Worm (Caenorhabditis elegans): ENCODE data around the gene srd-29.
A peak's percentile ranks its signal among the peaks of the same experiment; 100 is the strongest.

srd-29 gene

DNA sequence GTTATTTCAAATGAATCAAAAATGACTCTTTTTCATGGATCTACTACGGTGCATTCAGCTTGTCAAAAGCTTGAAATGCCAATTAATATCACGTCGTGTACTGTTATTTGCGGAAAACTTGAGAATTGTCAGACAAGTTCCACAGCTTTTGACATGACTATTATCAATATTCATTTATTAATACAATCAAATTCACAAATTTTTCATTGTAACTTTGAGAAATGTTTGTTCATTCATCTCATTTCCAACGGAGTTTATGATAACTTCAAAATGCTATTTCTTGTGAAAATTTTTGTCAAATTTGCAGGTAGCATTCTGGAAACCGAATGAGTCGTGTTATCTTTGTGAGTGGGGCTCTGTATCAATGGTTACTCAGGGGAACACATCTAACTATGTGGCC lies 17.5 kb upstream of the srd-29 start, which contains the start of gene C50E3.15:
Gene C50E3.15 (plus strand): TSS at position 301 of the 400 bp plus-strand sequence.
- TF ChIP-seq F16B12.6 (tag; optimal IDR thresholded peaks at IDR 0.05) (no peak), jun-1 (tag; optimal IDR thresholded peaks at IDR 0.05) (no peak), lsy-2 (tag; optimal IDR thresholded peaks at IDR 0.05) (no peak), fos-1 (tag; optimal IDR thresholded peaks at IDR 0.05) (no peak), lin-14 (GFP tag; optimal IDR thresholded peaks at IDR 0.05) (no peak), lin-13 (GFP tag; optimal IDR thresholded peaks at IDR 0.05) (no peak), C34B4.2 (tag; optimal IDR thresholded peaks at IDR 0.05) (no peak), skn-1 (tag; optimal IDR thresholded peaks at IDR 0.05) (no peak), efl-3 (GFP tag; optimal IDR thresholded peaks at IDR 0.05) (no peak), hpl-2 (GFP tag; optimal IDR thresholded peaks at IDR 0.05) (no peak), ztf-4 (tag; optimal IDR thresholded peaks at IDR 0.05) (no peak), ceh-8 (GFP tag; optimal IDR thresholded peaks at IDR 0.05) (no peak), elt-3 (tag; optimal IDR thresholded peaks at IDR 0.05) (no peak), dsc-1 (tag; optimal IDR thresholded peaks at IDR 0.05) (no peak)

DNA sequence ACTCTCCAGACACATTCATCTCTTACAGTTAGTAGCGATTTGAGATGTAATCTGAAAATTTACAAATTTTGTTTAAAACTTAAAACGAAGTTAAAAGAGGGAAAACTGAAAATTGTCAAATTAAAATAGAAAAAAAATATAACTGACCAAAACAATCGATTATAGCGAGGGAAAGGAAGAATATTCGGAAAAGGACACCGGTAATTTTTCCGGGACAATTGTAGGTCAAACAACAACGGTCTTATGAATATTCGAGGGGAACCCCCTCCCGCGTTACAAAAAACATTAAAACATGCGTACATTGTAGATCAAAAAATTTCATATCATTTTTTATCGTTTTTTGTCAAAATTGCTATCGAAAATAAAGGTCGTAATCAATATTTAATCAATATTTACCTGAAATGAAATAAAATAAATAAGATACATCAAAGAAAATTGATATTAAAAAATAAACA lies 13.5 kb upstream of the srd-29 start, which contains the start of gene C50E3.12:
Gene C50E3.12 (minus strand): TSS at position 51 of the 455 bp plus-strand sequence.
- TF ChIP-seq nhr-28 (tag; optimal IDR thresholded peaks at IDR 0.05) (no peak), Y116A8C.19 (tag; optimal IDR thresholded peaks at IDR 0.05; ENCODE audit: borderline replicate concordance) (no peak), aly-2 (tag; optimal IDR thresholded peaks at IDR 0.05) (no peak), lin-14 (GFP tag; optimal IDR thresholded peaks at IDR 0.05) (no peak), lin-35 (GFP tag; optimal IDR thresholded peaks at IDR 0.05) (no peak), sup-37 (GFP tag; optimal IDR thresholded peaks at IDR 0.05) (no peak), C04F5.9 (tag; optimal IDR thresholded peaks at IDR 0.05) (no peak), egl-13 (tag; optimal IDR thresholded peaks at IDR 0.05) (no peak), pag-3 (tag; optimal IDR thresholded peaks at IDR 0.05; ENCODE audit: borderline replicate concordance, insufficient read depth) (no peak), hlh-4 (tag; optimal IDR thresholded peaks at IDR 0.05) (no peak), ceh-90 (tag; optimal IDR thresholded peaks at IDR 0.05) (no peak), pqm-1 (tag; optimal IDR thresholded peaks at IDR 0.05) (no peak)

DNA sequence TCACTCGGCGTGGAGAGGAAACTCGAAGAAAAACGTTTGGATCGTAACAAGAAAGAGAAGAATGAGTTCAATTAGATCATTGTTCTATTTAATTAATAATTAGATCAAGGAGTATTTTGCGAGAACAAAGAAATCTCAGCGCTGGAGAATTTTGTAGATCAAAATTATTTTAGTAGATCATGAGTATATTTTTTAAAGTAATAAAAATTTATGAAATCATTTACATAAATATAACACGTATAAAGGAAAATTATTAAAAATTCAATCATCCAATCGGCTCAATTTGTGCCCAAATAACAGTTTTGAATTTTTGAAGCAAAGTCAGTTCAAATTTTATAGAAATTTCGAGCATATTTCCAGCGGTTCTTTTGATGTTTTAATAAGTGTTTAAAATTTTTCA lies 11.4 kb upstream of the srd-29 start, which contains the start of gene C50E3.13:
Gene C50E3.13 (minus strand): TSS at position 101 of the 400 bp plus-strand sequence.
- no peak for TF ChIP-seq egl-27 (tag; optimal IDR thresholded peaks at IDR 0.05)
- TF ChIP-seq C34B4.2 (tag; optimal IDR thresholded peaks at IDR 0.05): no peak
- no peak for TF ChIP-seq mab-9 (GFP tag; IDR thresholded peaks at IDR 0.05)
- TF ChIP-seq alr-1 (tag; optimal IDR thresholded peaks at IDR 0.05; ENCODE audit: borderline replicate concordance): no peak
- TF ChIP-seq snu-23 (GFP tag; optimal IDR thresholded peaks at IDR 0.05): no peak
- TF ChIP-seq snpc-4 (tag; optimal IDR thresholded peaks at IDR 0.05): no peak
- no peak for TF ChIP-seq F16B12.6 (tag; optimal IDR thresholded peaks at IDR 0.05)
- no peak for TF ChIP-seq aha-1 (tag; optimal IDR thresholded peaks at IDR 0.05)
- no peak for TF ChIP-seq tlp-1 (tag; optimal IDR thresholded peaks at IDR 0.05)
- no peak for TF ChIP-seq elt-3 (tag; optimal IDR thresholded peaks at IDR 0.05)
- TF ChIP-seq lsy-2 (tag; optimal IDR thresholded peaks at IDR 0.05): no peak
- TF ChIP-seq rnt-1 (tag; optimal IDR thresholded peaks at IDR 0.05): no peak
- no peak for TF ChIP-seq ceh-90 (tag; optimal IDR thresholded peaks at IDR 0.05)
- no peak for TF ChIP-seq C04F5.9 (tag; optimal IDR thresholded peaks at IDR 0.05)
- TF ChIP-seq unc-86 (tag; optimal IDR thresholded peaks at IDR 0.05): no peak
- no peak for TF ChIP-seq dsc-1 (tag; optimal IDR thresholded peaks at IDR 0.05)
- TF ChIP-seq hlh-4 (tag; optimal IDR thresholded peaks at IDR 0.05): no peak
- no peak for TF ChIP-seq efl-3 (GFP tag; optimal IDR thresholded peaks at IDR 0.05)
- no peak for TF ChIP-seq sup-37 (GFP tag; optimal IDR thresholded peaks at IDR 0.05)

DNA sequence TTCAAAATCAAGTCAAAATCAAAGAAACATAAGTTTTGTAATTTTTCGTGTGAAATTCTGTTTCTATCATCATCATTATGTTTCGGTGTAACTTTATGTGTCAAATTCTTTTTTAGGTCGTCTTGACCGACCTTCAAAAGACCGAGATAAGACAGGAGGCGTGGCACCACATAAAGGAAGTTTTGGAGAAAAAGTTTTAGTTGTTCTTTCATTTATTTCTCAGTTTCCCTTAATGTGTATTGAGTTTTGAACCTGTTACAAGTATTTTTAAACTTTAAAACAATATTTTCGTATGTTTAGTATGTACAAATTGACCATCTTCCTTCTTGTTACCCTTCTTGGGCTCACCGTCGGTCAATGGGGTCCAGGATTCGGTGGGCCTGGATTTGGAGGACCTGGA lies 10.9 kb upstream of the srd-29 start, which contains the start of gene grsp-4:
Gene grsp-4 (plus strand): TSS at position 301 of the 400 bp plus-strand sequence.
- no peak for TF ChIP-seq nhr-28 (tag; optimal IDR thresholded peaks at IDR 0.05)
- TF ChIP-seq zag-1 (tag; optimal IDR thresholded peaks at IDR 0.05): no peak
- TF ChIP-seq Y116A8C.19 (tag; optimal IDR thresholded peaks at IDR 0.05; ENCODE audit: borderline replicate concordance): no peak
- TF ChIP-seq ceh-82 (tag; optimal IDR thresholded peaks at IDR 0.05): no peak
- no peak for TF ChIP-seq egl-27 (tag; optimal IDR thresholded peaks at IDR 0.05)
- no peak for TF ChIP-seq dpl-1 (GFP tag; optimal IDR thresholded peaks at IDR 0.05)
- TF ChIP-seq lin-13 (GFP tag; optimal IDR thresholded peaks at IDR 0.05): no peak
- TF ChIP-seq pqm-1 (tag; optimal IDR thresholded peaks at IDR 0.05): no peak
- peak; percentile 52 for TF ChIP-seq blmp-1 (tag; optimal IDR thresholded peaks at IDR 0.05)
- no peak for TF ChIP-seq unc-130 (tag; optimal IDR thresholded peaks at IDR 0.05)
- no peak for TF ChIP-seq nhr-90 (tag; optimal IDR thresholded peaks at IDR 0.05; ENCODE audit: poor library complexity)
- TF ChIP-seq sup-37 (GFP tag; optimal IDR thresholded peaks at IDR 0.05): no peak
- peak; percentile 48 for TF ChIP-seq nhr-85 (tag)
- no peak for TF ChIP-seq fkh-8 (tag; optimal IDR thresholded peaks at IDR 0.05)
- no peak for TF ChIP-seq mdl-1 (tag; optimal IDR thresholded peaks at IDR 0.05)
- no peak for TF ChIP-seq unc-62 (GFP tag; optimal IDR thresholded peaks at IDR 0.05)
- no peak for TF ChIP-seq pax-3 (tag; optimal IDR thresholded peaks at IDR 0.05)

Measured in whole organism, L1 larva.